Comparison of ENCODE assay signal across 3 fruit fly cellular contexts in genomic region chr2L:5327266-5327621, dm6.
TF ChIP-seq lines count a peak whose summit lies in the region.

No protein-coding gene starts in this region.

- no peak for TF ChIP-seq CTCF in whole organism, embryonic (GFP tag; optimal IDR thresholded peaks at IDR 0.05; lab: Kevin White, UChicago)

TF ChIP-seq in whole organism, embryonic, 481 proteins besides CTCF, POLR2A, EP300 and RAD21 (continues in another document):
- TF ChIP-seq pzg (GFP tag; optimal IDR thresholded peaks at IDR 0.05; lab: Kevin White, UChicago) = peak; percentile 24
- TF ChIP-seq CG11398 (GFP tag; optimal IDR thresholded peaks at IDR 0.05; lab: Kevin White, UChicago) = no peak
- TF ChIP-seq CG1529 (GFP tag; optimal IDR thresholded peaks at IDR 0.05; lab: Kevin White, UChicago) = no peak
- no peak for TF ChIP-seq HmgD (GFP tag; optimal IDR thresholded peaks at IDR 0.05; lab: Kevin White, UChicago)
- 0 out of 3 replicates have a peak, but pooled peaks have one; percentile 30 for TF ChIP-seq gce (GFP tag; IDR thresholded peaks at IDR 0.05; lab: Robert Waterston, UW)
- TF ChIP-seq Neu2 (GFP tag; optimal IDR thresholded peaks at IDR 0.05; lab: Kevin White, UChicago; ENCODE audit: borderline replicate concordance) = no peak
- TF ChIP-seq MBD-R2 (GFP tag; IDR thresholded peaks at IDR 0.05; lab: Robert Waterston, UW) = 0 out of 2 replicates have a peak, but pooled peaks have one; percentile 26
- 0 out of 3 replicates have a peak, but pooled peaks have one; percentile 0 for TF ChIP-seq zen2 (GFP tag; IDR thresholded peaks at IDR 0.05; lab: Robert Waterston, UW; ENCODE audit: partially characterized antibody)
- TF ChIP-seq salm (tag; optimal IDR thresholded peaks at IDR 0.05; lab: Kevin White, UChicago) = no peak
- no peak for TF ChIP-seq bigmax (GFP tag; optimal IDR thresholded peaks at IDR 0.05; lab: Kevin White, UChicago)
- peak; percentile 84 for TF ChIP-seq MESR4 (GFP tag; optimal IDR thresholded peaks at IDR 0.05; lab: Kevin White, UChicago)
- TF ChIP-seq sob (GFP tag; IDR thresholded peaks at IDR 0.05; lab: Robert Waterston, UW) = no peak
- no peak for TF ChIP-seq CG3163 (GFP tag; optimal IDR thresholded peaks at IDR 0.05; lab: Kevin White, UChicago)
- TF ChIP-seq CG4404 (GFP tag; IDR thresholded peaks at IDR 0.05; lab: Robert Waterston, UW) = no peak
- no peak for TF ChIP-seq D19B (GFP tag; optimal IDR thresholded peaks at IDR 0.05; lab: Kevin White, UChicago)
- no peak for TF ChIP-seq CG10209 (GFP tag; optimal IDR thresholded peaks at IDR 0.05; lab: Kevin White, UChicago)
- no peak for TF ChIP-seq CG15073 (GFP tag; optimal IDR thresholded peaks at IDR 0.05; lab: Kevin White, UChicago)
- TF ChIP-seq Scr (GFP tag; IDR thresholded peaks at IDR 0.05; lab: Robert Waterston, UW; ENCODE audit: partially characterized antibody) = 0 out of 2 replicates have a peak, but pooled peaks have one; percentile 22
- peak; percentile 33 for TF ChIP-seq Sry-δ (GFP tag; optimal IDR thresholded peaks at IDR 0.05; lab: Kevin White, UChicago)
- TF ChIP-seq HLHmδ (GFP tag; optimal IDR thresholded peaks at IDR 0.05; lab: Kevin White, UChicago) = no peak
- TF ChIP-seq toy (GFP tag; IDR thresholded peaks at IDR 0.05; lab: Robert Waterston, UW) = no peak
- TF ChIP-seq sna (GFP tag; IDR thresholded peaks at IDR 0.05; lab: Robert Waterston, UW; ENCODE audit: partially characterized antibody) = 0 out of 2 replicates have a peak, but pooled peaks have one; percentile 0
- TF ChIP-seq Bgb (GFP tag; IDR thresholded peaks at IDR 0.05; lab: Robert Waterston, UW; ENCODE audit: partially characterized antibody) = no peak
- no peak for TF ChIP-seq NC2α (GFP tag; optimal IDR thresholded peaks at IDR 0.05; lab: Kevin White, UChicago)
- TF ChIP-seq ap (GFP tag; IDR thresholded peaks at IDR 0.05; lab: Robert Waterston, UW) = no peak
- TF ChIP-seq CG15601 (tag; optimal IDR thresholded peaks at IDR 0.05; lab: Kevin White, UChicago) = no peak
- no peak for TF ChIP-seq pros (GFP tag; optimal IDR thresholded peaks at IDR 0.05; lab: Kevin White, UChicago)
- peak; percentile 10 for TF ChIP-seq CG4617 (GFP tag; optimal IDR thresholded peaks at IDR 0.05; lab: Kevin White, UChicago; ENCODE audit: borderline replicate concordance)

TF ChIP-seq in whole organism, prepupa, 60 proteins besides CTCF, POLR2A, EP300 and RAD21:
- peak; percentile 55 for TF ChIP-seq vri (GFP tag; optimal IDR thresholded peaks at IDR 0.05; lab: Kevin White, UChicago)
- TF ChIP-seq CG15336 (GFP tag; IDR thresholded peaks at IDR 0.05; lab: Robert Waterston, UW) = no peak

TF ChIP-seq in whole organism, pupa, 21 proteins besides CTCF, POLR2A, EP300 and RAD21:
- TF ChIP-seq Pif1B (GFP tag; optimal IDR thresholded peaks at IDR 0.05; lab: Kevin White, UChicago) (no peak), EcR (GFP tag; optimal IDR thresholded peaks at IDR 0.05; lab: Kevin White, UChicago) (peak; percentile 43)
